Worm (Caenorhabditis elegans): ENCODE measurements around the gene ZC196.8.

DNA sequence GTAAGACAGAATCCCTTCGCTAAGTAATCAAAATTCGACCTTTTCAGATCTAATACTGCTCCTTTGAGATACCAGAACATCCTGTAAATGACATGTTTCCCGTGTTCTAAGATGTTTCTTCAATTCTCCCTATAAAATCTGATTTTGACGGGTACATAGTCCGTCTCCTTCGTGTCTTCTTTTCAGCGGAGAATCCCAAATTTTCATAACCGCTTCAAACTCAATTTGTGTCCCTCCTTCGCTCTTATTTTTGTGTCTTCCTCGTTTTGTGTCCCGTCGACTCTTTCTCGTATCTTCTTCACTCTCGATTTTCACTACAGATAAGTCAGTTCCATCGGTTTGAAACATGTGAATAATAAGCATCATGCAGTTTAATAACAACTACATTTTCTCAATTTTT lies 5.9 kb downstream of the ZC196.8 start, which contains the start of gene glr-5:
- no peak for TF ChIP-seq him-1 (tag; optimal IDR thresholded peaks at IDR 0.05)
- no peak for TF ChIP-seq dao-5 (tag; optimal IDR thresholded peaks at IDR 0.05)

Measured in whole organism, L4/young adult.